Worm (Caenorhabditis elegans) whole organism, L4/young adult: ENCODE results near the gene nhr-28.

ENCODE experiments used
- W03F9.2 ChIP-seq: fragments of 150-350 bp; optimal IDR thresholded peaks from 2 replicates; lab custom pipeline; 2014; ENCODE audit warnings: missing biosample characterization, missing genetic modification characterization
- dao-5 ChIP-seq: sonication (generic microtip); optimal IDR thresholded peaks from 2 replicates; lab custom pipeline; 2016; ENCODE audit warnings: missing genotype, missing genetic modification characterization, moderate library complexity, missing compliant biosample characterization
- him-1 ChIP-seq: sonication (generic microtip); optimal IDR thresholded peaks from 2 replicates; lab custom pipeline; 2016; ENCODE audit warnings: missing genotype, missing genetic modification reagents, missing genetic modification characterization, missing compliant biosample characterization

ce11 chrX:16361001-16361400 lies 6.2 kb downstream of the nhr-28 start:
- TF ChIP-seq dao-5 (tag; lab: Kevin White, UChicago), result no peak
- no peak for TF ChIP-seq W03F9.2 (tag; lab: Kevin White, UChicago)
- no peak for TF ChIP-seq him-1 (tag; lab: Kevin White, UChicago)
